Worm (Caenorhabditis elegans): ENCODE data around the gene K10G6.9.

DNA sequence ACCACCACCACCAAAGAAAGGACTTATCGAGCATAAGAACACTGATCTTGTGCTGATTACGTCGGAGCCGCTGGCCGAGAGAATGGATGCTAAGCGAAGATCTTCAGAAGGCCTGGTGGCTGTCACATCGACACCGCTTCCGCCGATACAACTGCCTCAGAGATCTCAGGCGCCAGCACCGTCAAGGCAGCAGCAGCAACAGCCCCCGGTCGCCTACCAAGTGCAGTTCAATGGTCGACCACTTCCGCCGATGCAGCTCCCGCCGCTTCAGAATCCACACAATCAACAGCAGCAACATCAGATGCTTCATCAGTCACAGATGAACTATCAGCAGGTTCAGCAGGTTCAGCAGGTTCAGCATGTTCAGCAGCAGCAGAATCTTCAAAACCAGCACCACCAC lies 5.0 kb upstream of the K10G6.9 start:
- no peak for TF ChIP-seq ZK546.5 (tag; optimal IDR thresholded peaks at IDR 0.05)
- no peak for TF ChIP-seq egl-27 (tag; optimal IDR thresholded peaks at IDR 0.05)
- TF ChIP-seq fos-1 (tag; optimal IDR thresholded peaks at IDR 0.05): no peak
- TF ChIP-seq fkh-10 (GFP tag; optimal IDR thresholded peaks at IDR 0.05): no peak
- TF ChIP-seq nhr-67 (tag; optimal IDR thresholded peaks at IDR 0.05): no peak
- no peak for TF ChIP-seq lin-39 (tag; optimal IDR thresholded peaks at IDR 0.05)

Measured in whole organism, L3 larva.